Fruit fly (Drosophila melanogaster) whole organism, embryonic: ENCODE results near the gene CG14805.

Experiments used
- B-H2 ChIP-seq: fragments of 200-800 bp; sonication (Bioruptor generic); optimal IDR thresholded peaks from 2 replicates; lab custom pipeline; 2018; ENCODE audit warnings: missing biosample characterization, mild to moderate bottlenecking, missing genetic modification characterization
- CG10209 ChIP-seq: fragments of 200-800 bp; sonication (Bioruptor generic); optimal IDR thresholded peaks from 3 replicates; lab custom pipeline; 2017; ENCODE audit warnings: missing biosample characterization, mild to moderate bottlenecking, missing genetic modification characterization, missing genetic modification reagents
- CG10431 ChIP-seq: fragments of 200-800 bp; sonication (Bioruptor generic); optimal IDR thresholded peaks from 3 replicates; lab custom pipeline; 2018; ENCODE audit warnings: missing biosample characterization, mild to moderate bottlenecking, missing genetic modification characterization
- CG10543 ChIP-seq: fragments of 200-800 bp; sonication (Bioruptor generic); optimal IDR thresholded peaks from 3 replicates; lab custom pipeline; 2017; ENCODE audit warnings: missing biosample characterization, mild to moderate bottlenecking, missing genetic modification characterization, moderate library complexity
- CG10959 ChIP-seq: fragments of 200-800 bp; sonication (Bioruptor generic); IDR thresholded peaks from 2 replicates; pipeline ENCODE4 v1.3.6; 2022; ENCODE audit warnings: missing biosample characterization, missing genetic modification characterization
- CG12071 ChIP-seq: fragments of 200-800 bp; sonication (Bioruptor generic); optimal IDR thresholded peaks from 3 replicates; lab custom pipeline; 2018; ENCODE audit warnings: missing biosample characterization, mild to moderate bottlenecking, missing genetic modification characterization
- CG12219 ChIP-seq: fragments of 200-800 bp; sonication (Bioruptor generic); optimal IDR thresholded peaks from 3 replicates; lab custom pipeline; 2018; ENCODE audit warnings: missing biosample characterization, mild to moderate bottlenecking, missing genetic modification characterization
- CG12659 ChIP-seq: fragments of 200-800 bp; sonication (Bioruptor generic); optimal IDR thresholded peaks from 3 replicates; lab custom pipeline; 2017; ENCODE audit warnings: mild to moderate bottlenecking, missing biosample characterization, missing genetic modification reagents, missing genetic modification characterization
- CG13123 ChIP-seq: fragments of 200-800 bp; sonication (Bioruptor generic); optimal IDR thresholded peaks from 2 replicates; lab custom pipeline; 2016; ENCODE audit warnings: missing biosample characterization, missing genetic modification characterization
- CG13287 ChIP-seq: fragments of 200-800 bp; sonication (Bioruptor generic); IDR thresholded peaks from 2 replicates; pipeline ENCODE4 v1.3.6; 2022; ENCODE audit warnings: missing biosample characterization, missing genetic modification characterization; ENCODE audit not compliant: partially characterized antibody
- CG13296 ChIP-seq: fragments of 200-800 bp; sonication (Bioruptor generic); optimal IDR thresholded peaks from 3 replicates; lab custom pipeline; 2018; ENCODE audit warnings: missing biosample characterization, mild to moderate bottlenecking, missing genetic modification characterization
- CG14050 ChIP-seq: fragments of 200-800 bp; sonication (Bioruptor generic); IDR thresholded peaks from 3 replicates; pipeline ENCODE4 v1.3.6; 2022; ENCODE audit warnings: missing biosample characterization, missing genetic modification characterization
- CG14441 ChIP-seq: fragments of 200-800 bp; sonication (Bioruptor generic); IDR thresholded peaks from 2 replicates; pipeline ENCODE4 v1.3.6; 2022; ENCODE audit warnings: missing biosample characterization, missing genetic modification characterization
- CG15696 ChIP-seq: fragments of 200-800 bp; sonication (Bioruptor generic); optimal IDR thresholded peaks from 2 replicates; lab custom pipeline; 2019; ENCODE audit warnings: missing biosample characterization, mild to moderate bottlenecking, missing genetic modification characterization, moderate library complexity
- CG2712 ChIP-seq: fragments of 200-800 bp; optimal IDR thresholded peaks from 3 replicates; lab custom pipeline; 2019; ENCODE audit warnings: missing biosample characterization, mild to moderate bottlenecking, missing genetic modification characterization, moderate library complexity
- CG3065 ChIP-seq: fragments of 200-800 bp; sonication (Bioruptor generic); optimal IDR thresholded peaks from 2 replicates; lab custom pipeline; 2016; ENCODE audit warnings: missing biosample characterization, missing genetic modification characterization
- CG31224 ChIP-seq: fragments of 200-800 bp; sonication (Bioruptor generic); IDR thresholded peaks from 2 replicates; pipeline ENCODE4 v1.3.6; 2022; ENCODE audit warnings: missing biosample characterization, missing genetic modification characterization
- CG31441 ChIP-seq: fragments of 200-800 bp; sonication (Bioruptor generic); IDR thresholded peaks from 2 replicates; pipeline ENCODE4 v1.3.6; 2022; ENCODE audit warnings: missing biosample characterization, missing genetic modification characterization
- CG33213 ChIP-seq: fragments of 200-800 bp; sonication (Bioruptor generic); optimal IDR thresholded peaks from 3 replicates; lab custom pipeline; 2016; ENCODE audit warnings: missing biosample characterization, missing genetic modification characterization
- CG34376 ChIP-seq: fragments of 200-800 bp; sonication (Bioruptor generic); optimal IDR thresholded peaks from 2 replicates; lab custom pipeline; 2018; ENCODE audit warnings: missing biosample characterization, mild to moderate bottlenecking, missing genetic modification characterization
- CG3838 ChIP-seq: fragments of 200-800 bp; sonication (Bioruptor generic); optimal IDR thresholded peaks from 3 replicates; lab custom pipeline; 2016; ENCODE audit warnings: missing biosample characterization, missing genetic modification characterization
- CG4360 ChIP-seq: fragments of 200-800 bp; sonication (Bioruptor generic); IDR thresholded peaks from 2 replicates; pipeline ENCODE4 v1.3.6; 2022; ENCODE audit warnings: missing biosample characterization, missing genetic modification characterization
- CG4424 ChIP-seq: fragments of 200-800 bp; sonication (Bioruptor generic); optimal IDR thresholded peaks from 3 replicates; lab custom pipeline; 2016; ENCODE audit warnings: missing biosample characterization, missing genetic modification characterization
- CG4820 ChIP-seq: fragments of 200-800 bp; sonication (Bioruptor generic); optimal IDR thresholded peaks from 3 replicates; lab custom pipeline; 2016; ENCODE audit warnings: missing biosample characterization, missing genetic modification characterization
- CG6272 ChIP-seq: fragments of 200-800 bp; sonication (Bioruptor generic); IDR thresholded peaks from 2 replicates; pipeline ENCODE4 v1.3.6; 2022; ENCODE audit warnings: missing biosample characterization, missing genetic modification characterization
- CG8478 ChIP-seq: fragments of >200 bp; optimal IDR thresholded peaks from 2 replicates; lab custom pipeline; 2018
- CkIIα-i1 ChIP-seq: fragments of 200-800 bp; sonication (Bioruptor generic); IDR thresholded peaks from 2 replicates; pipeline ENCODE4 v1.3.6; 2022; ENCODE audit warnings: missing biosample characterization, missing genetic modification characterization
- D19B ChIP-seq: fragments of 200-800 bp; sonication (Bioruptor generic); optimal IDR thresholded peaks from 2 replicates; lab custom pipeline; 2017; ENCODE audit warnings: missing biosample characterization, mild to moderate bottlenecking, missing genetic modification characterization
- Dip3 ChIP-seq: fragments of 200-800 bp; sonication (Bioruptor generic); optimal IDR thresholded peaks from 3 replicates; lab custom pipeline; 2016; ENCODE audit warnings: missing biosample characterization, missing genetic modification characterization
- Dref ChIP-seq: fragments of 200-800 bp; sonication (Bioruptor generic); IDR thresholded peaks from 2 replicates; pipeline ENCODE4 v1.3.6; 2022; ENCODE audit warnings: missing biosample characterization, missing genetic modification characterization
- Med ChIP-seq: fragments of 200-800 bp; sonication (Bioruptor generic); peaks from one replicate; lab custom pipeline; 2016; ENCODE audit warnings: missing biosample characterization, missing genetic modification characterization, mild to moderate bottlenecking, inconsistent platforms, moderate library complexity
- NK7.1 ChIP-seq: fragments of 200-800 bp; sonication (Bioruptor generic); optimal IDR thresholded peaks from 3 replicates; lab custom pipeline; 2016; ENCODE audit warnings: missing biosample characterization, missing genetic modification characterization
- Rx ChIP-seq: fragments of 200-800 bp; sonication (Bioruptor generic); IDR thresholded peaks from 2 replicates; pipeline ENCODE4 v1.3.6; 2022; ENCODE audit warnings: missing biosample characterization, missing genetic modification characterization
- Spps ChIP-seq: fragments of 200-800 bp; sonication (Bioruptor generic); optimal IDR thresholded peaks from 2 replicates; lab custom pipeline; 2018; ENCODE audit warnings: missing biosample characterization, mild to moderate bottlenecking, missing genetic modification characterization
- Sry-β ChIP-seq: fragments of 200-800 bp; sonication (Bioruptor generic); optimal IDR thresholded peaks from 2 replicates; lab custom pipeline; 2018; ENCODE audit warnings: missing biosample characterization, mild to moderate bottlenecking, missing genetic modification characterization, moderate library complexity
- YL-1 ChIP-seq: fragments of 200-800 bp; sonication (Bioruptor generic); optimal IDR thresholded peaks from 3 replicates; lab custom pipeline; 2017; ENCODE audit warnings: missing biosample characterization, mild to moderate bottlenecking, missing genetic modification characterization
- btn ChIP-seq: fragments of 200-800 bp; sonication (Bioruptor generic); optimal IDR thresholded peaks from 2 replicates; lab custom pipeline; 2016; ENCODE audit warnings: missing biosample characterization, missing genetic modification characterization
- danr ChIP-seq: fragments of 200-800 bp; sonication (Bioruptor generic); IDR thresholded peaks from 2 replicates; pipeline ENCODE4 v1.3.6; 2022; ENCODE audit warnings: missing biosample characterization, missing genetic modification characterization
- esg ChIP-seq: fragments of 200-800 bp; sonication (Bioruptor generic); conservative IDR thresholded peaks from 2 replicates; pipeline ENCODE4 v1.3.6; 2022; ENCODE audit warnings: missing biosample characterization, missing genetic modification characterization
- fd64A ChIP-seq: fragments of 200-800 bp; sonication (Bioruptor generic); optimal IDR thresholded peaks from 3 replicates; lab custom pipeline; 2018; ENCODE audit warnings: missing biosample characterization, mild to moderate bottlenecking, missing genetic modification characterization
- lilli ChIP-seq: fragments of 200-800 bp; sonication (Bioruptor generic); optimal IDR thresholded peaks from 3 replicates; lab custom pipeline; 2016; ENCODE audit warnings: missing biosample characterization, missing genetic modification characterization
- luna ChIP-seq: fragments of 200-800 bp; sonication (Bioruptor generic); optimal IDR thresholded peaks from 2 replicates; lab custom pipeline; 2016; ENCODE audit warnings: missing biosample characterization, missing genetic modification characterization
- mld ChIP-seq: fragments of 200-800 bp; sonication (Bioruptor generic); IDR thresholded peaks from 3 replicates; pipeline ENCODE4 v1.3.6; 2022; ENCODE audit warnings: missing biosample characterization, missing genetic modification characterization; ENCODE audit not compliant: partially characterized antibody
- otp ChIP-seq: fragments of 200-800 bp; sonication (Bioruptor generic); IDR thresholded peaks from 3 replicates; pipeline ENCODE4, ENCODE4 v1.3.6; 2022; ENCODE audit warnings: missing biosample characterization, missing genetic modification characterization
- pfk ChIP-seq: fragments of 200-800 bp; sonication (Bioruptor generic); optimal IDR thresholded peaks from 2 replicates; lab custom pipeline; 2018; ENCODE audit warnings: missing biosample characterization, mild to moderate bottlenecking, missing genetic modification characterization, moderate library complexity
- phol ChIP-seq: fragments of 200-800 bp; sonication (Bioruptor generic); optimal IDR thresholded peaks from 3 replicates; lab custom pipeline; 2018; ENCODE audit warnings: missing biosample characterization, mild to moderate bottlenecking, missing genetic modification characterization, moderate library complexity
- repo ChIP-seq: fragments of 200-800 bp; sonication (Bioruptor generic); optimal IDR thresholded peaks from 2 replicates; lab custom pipeline; 2016; ENCODE audit warnings: missing biosample characterization, missing genetic modification characterization
- ro ChIP-seq: fragments of 200-800 bp; sonication (Bioruptor generic); IDR thresholded peaks from 2 replicates; pipeline ENCODE4 v1.3.6; 2022; ENCODE audit warnings: missing biosample characterization, missing genetic modification characterization
- run ChIP-seq: fragments of 200-800 bp; sonication (Bioruptor generic); optimal IDR thresholded peaks from 3 replicates; lab custom pipeline; 2018; ENCODE audit warnings: missing biosample characterization, mild to moderate bottlenecking, missing genetic modification characterization
- sisA ChIP-seq: fragments of 200-800 bp; sonication (Bioruptor generic); IDR thresholded peaks from 2 replicates; pipeline ENCODE4 v1.3.6; 2022; ENCODE audit warnings: missing biosample characterization, missing genetic modification characterization
- yki ChIP-seq: fragments of >200 bp; optimal IDR thresholded peaks from 3 replicates; lab custom pipeline; 2018
- zen ChIP-seq: fragments of 200-800 bp; sonication (Bioruptor generic); optimal IDR thresholded peaks from 3 replicates; lab custom pipeline; 2018; ENCODE audit warnings: missing biosample characterization, mild to moderate bottlenecking, missing genetic modification characterization, moderate library complexity
- zfh2 ChIP-seq: fragments of 200-800 bp; sonication (Bioruptor generic); optimal IDR thresholded peaks from 2 replicates; lab custom pipeline; 2016; ENCODE audit warnings: missing biosample characterization, missing genetic modification characterization

CG14805 gene

dm6 chrX:1901605-1902136 is 24.6 kb downstream of the CG14805 start, which contains the start of gene Ldaf1 (continued):
- TF ChIP-seq zen (tag; lab: Kevin White, UChicago) (peak; percentile 6), CG10209 (GFP tag; lab: Kevin White, UChicago) (no peak), CG4424 (GFP tag; lab: Kevin White, UChicago) (no peak), mld (GFP tag; lab: Robert Waterston, UW) (no peak), Dref (GFP tag; lab: Robert Waterston, UW) (peak; percentile 48), CG13296 (GFP tag; lab: Kevin White, UChicago) (no peak), CG34376 (GFP tag; lab: Kevin White, UChicago) (peak; percentile 2), CG15696 (tag; lab: Kevin White, UChicago) (no peak), yki (lab: Kevin White, UChicago) (no peak), CG10543 (peak; percentile 22), luna (GFP tag; lab: Kevin White, UChicago) (no peak), CG14050 (no peak), D19B (GFP tag; lab: Kevin White, UChicago) (no peak), Spps (no peak), CG31224 (GFP tag; lab: Robert Waterston, UW) (no peak), CG10959 (GFP tag; lab: Robert Waterston, UW) (no peak), CG4820 (GFP tag; lab: Kevin White, UChicago) (no peak), CG13287 (GFP tag; lab: Robert Waterston, UW) (peak; percentile 23; the same call in 1 of the 2 replicates), CG3838 (GFP tag; lab: Kevin White, UChicago) (no peak), CG4360 (GFP tag; lab: Robert Waterston, UW) (no peak), CG33213 (no peak), CkIIα-i1 (no peak), CG14441 (GFP tag; lab: Robert Waterston, UW) (no peak), sisA (GFP tag; lab: Robert Waterston, UW) (no peak), Rx (GFP tag; lab: Robert Waterston, UW) (no peak), phol (tag; lab: Kevin White, UChicago) (peak; percentile 5), Med (peak; percentile 64), btn (GFP tag; lab: Kevin White, UChicago) (no peak), CG12071 (GFP tag; lab: Kevin White, UChicago) (no peak), Dip3 (GFP tag; lab: Kevin White, UChicago) (no peak), CG3065 (GFP tag; lab: Kevin White, UChicago) (no peak), B-H2 (peak; percentile 19), CG31441 (GFP tag; lab: Robert Waterston, UW) (no peak), repo (GFP tag; lab: Kevin White, UChicago) (no peak), ro (GFP tag; lab: Robert Waterston, UW) (no peak), NK7.1 (GFP tag; lab: Kevin White, UChicago) (no peak), CG12219 (GFP tag; lab: Kevin White, UChicago) (no peak), CG2712 (tag; lab: Kevin White, UChicago) (no peak), Sry-β (GFP tag; lab: Kevin White, UChicago) (no peak), otp (GFP tag; lab: Robert Waterston, UW) (no peak), zfh2 (GFP tag; lab: Kevin White, UChicago) (no peak), CG8478 (lab: Kevin White, UChicago) (no peak), YL-1 (peak; percentile 4), CG10431 (GFP tag; lab: Kevin White, UChicago) (peak; percentile 22), esg (GFP tag; lab: Robert Waterston, UW) (no peak), lilli (GFP tag; lab: Kevin White, UChicago) (peak; percentile 5), CG6272 (GFP tag; lab: Robert Waterston, UW) (no peak), run (tag; lab: Kevin White, UChicago) (no peak), fd64A (GFP tag; lab: Kevin White, UChicago) (no peak), danr (no peak), CG13123 (GFP tag; lab: Kevin White, UChicago) (no peak), CG12659 (GFP tag; lab: Kevin White, UChicago) (peak; percentile 28), pfk (no peak)
